Fruit fly (Drosophila melanogaster) whole organism, embryonic: ENCODE data around the gene CG9926.
A peak's percentile ranks its signal among the peaks of the same experiment; 100 is the strongest.

Experiments
- Adf1 ChIP-seq: fragments of 200-800 bp; sonication (Bioruptor generic); IDR thresholded peaks from 2 replicates; pipeline ENCODE4 v1.3.6; 2022; ENCODE audit warnings: missing biosample characterization, missing genetic modification characterization
- CG11085 ChIP-seq: fragments of 200-800 bp; sonication (Bioruptor generic); IDR thresholded peaks from 2 replicates; pipeline ENCODE4 v1.3.6; 2022; ENCODE audit warnings: missing biosample characterization, missing genetic modification characterization
- CG12744 ChIP-seq: fragments of 200-800 bp; sonication (Bioruptor generic); optimal IDR thresholded peaks from 2 replicates; lab custom pipeline; 2016; ENCODE audit warnings: missing biosample characterization, missing genetic modification characterization
- CG13123 ChIP-seq: fragments of 200-800 bp; sonication (Bioruptor generic); optimal IDR thresholded peaks from 2 replicates; lab custom pipeline; 2016; ENCODE audit warnings: missing biosample characterization, missing genetic modification characterization
- CG15601 ChIP-seq: fragments of 200-800 bp; sonication (Bioruptor generic); optimal IDR thresholded peaks from 3 replicates; lab custom pipeline; 2019; ENCODE audit warnings: missing biosample characterization, mild to moderate bottlenecking, missing genetic modification characterization, moderate library complexity
- CG18011 ChIP-seq: fragments of 200-800 bp; sonication (Bioruptor generic); optimal IDR thresholded peaks from 2 replicates; lab custom pipeline; 2017; ENCODE audit warnings: missing biosample characterization, missing genetic modification characterization, mild to moderate bottlenecking, moderate library complexity, missing genotype
- CG18262 ChIP-seq: fragments of 200-800 bp; optimal IDR thresholded peaks from 3 replicates; lab custom pipeline; 2019; ENCODE audit warnings: missing biosample characterization, mild to moderate bottlenecking, missing genetic modification characterization, moderate library complexity
- CG18599 ChIP-seq: fragments of 200-800 bp; sonication (Bioruptor generic); optimal IDR thresholded peaks from 3 replicates; lab custom pipeline; 2017; ENCODE audit warnings: missing biosample characterization, missing genetic modification characterization, mild to moderate bottlenecking, moderate library complexity, missing genetic modification reagents
- CG32772 ChIP-seq: fragments of 200-800 bp; sonication (Bioruptor generic); IDR thresholded peaks from 2 replicates; pipeline ENCODE4 v1.3.6; 2022; ENCODE audit warnings: missing biosample characterization, missing genetic modification characterization
- CG34224 ChIP-seq: fragments of 200-800 bp; sonication (Bioruptor generic); IDR thresholded peaks from 3 replicates; pipeline ENCODE4 v1.3.6; 2022; ENCODE audit warnings: missing biosample characterization, missing genetic modification characterization; ENCODE audit not compliant: partially characterized antibody
- CG3847 ChIP-seq: fragments of 200-800 bp; sonication (Bioruptor generic); IDR thresholded peaks from 2 replicates; pipeline ENCODE4 v1.3.6; 2022; ENCODE audit warnings: missing biosample characterization, missing genetic modification characterization
- CG4424 ChIP-seq: fragments of 200-800 bp; sonication (Bioruptor generic); optimal IDR thresholded peaks from 3 replicates; lab custom pipeline; 2016; ENCODE audit warnings: missing biosample characterization, missing genetic modification characterization
- CG7372 ChIP-seq: fragments of 200-800 bp; sonication (Bioruptor generic); IDR thresholded peaks from 2 replicates; pipeline ENCODE4 v1.3.6; 2022; ENCODE audit warnings: missing biosample characterization, missing genetic modification characterization
- CG7987 ChIP-seq: fragments of 200-800 bp; sonication (Bioruptor generic); optimal IDR thresholded peaks from 2 replicates; lab custom pipeline; 2018; ENCODE audit warnings: missing biosample characterization, mild to moderate bottlenecking, missing genetic modification characterization, moderate library complexity
- CG8388 ChIP-seq: fragments of 200-800 bp; sonication (Bioruptor generic); optimal IDR thresholded peaks from 2 replicates; lab custom pipeline; 2019; ENCODE audit warnings: missing biosample characterization, mild to moderate bottlenecking, missing genetic modification characterization, moderate library complexity
- CG9215 ChIP-seq: fragments of 200-800 bp; sonication (Bioruptor generic); IDR thresholded peaks from 2 replicates; pipeline ENCODE4 v1.3.6; 2022; ENCODE audit warnings: missing biosample characterization, missing genetic modification characterization
- CG9932 ChIP-seq: fragments of 200-800 bp; sonication (Bioruptor generic); IDR thresholded peaks from 2 replicates; pipeline ENCODE4 v1.3.6; 2022; ENCODE audit warnings: missing biosample characterization, missing genetic modification characterization
- Dad ChIP-seq: fragments of 200-800 bp; sonication (Bioruptor generic); optimal IDR thresholded peaks from 3 replicates; lab custom pipeline; 2016; ENCODE audit warnings: missing biosample characterization, missing genetic modification characterization
- Dbx ChIP-seq: fragments of 200-800 bp; sonication (Bioruptor generic); IDR thresholded peaks from 3 replicates; pipeline ENCODE4 v1.3.6; 2022; ENCODE audit warnings: missing biosample characterization, missing genetic modification characterization
- Deaf1 ChIP-seq: fragments of 200-800 bp; optimal IDR thresholded peaks from 3 replicates; lab custom pipeline; 2019; ENCODE audit warnings: missing biosample characterization, mild to moderate bottlenecking, missing genetic modification characterization, moderate library complexity
- Doc3 ChIP-seq: fragments of 200-800 bp; sonication (Bioruptor generic); IDR thresholded peaks from 3 replicates; pipeline ENCODE4 v1.3.6; 2022; ENCODE audit warnings: missing biosample characterization, missing genetic modification characterization; ENCODE audit not compliant: partially characterized antibody
- GATAe ChIP-seq: fragments of 200-800 bp; sonication (Bioruptor generic); conservative IDR thresholded peaks from 2 replicates; pipeline ENCODE4 v1.3.6; 2022; ENCODE audit warnings: missing biosample characterization, missing genetic modification characterization
- HmgD ChIP-seq: fragments of 200-800 bp; sonication (Bioruptor generic); optimal IDR thresholded peaks from 3 replicates; lab custom pipeline; 2016; ENCODE audit warnings: missing biosample characterization, missing genetic modification characterization
- Hmr ChIP-seq: fragments of 200-800 bp; sonication (Bioruptor generic); optimal IDR thresholded peaks from 3 replicates; lab custom pipeline; 2017; ENCODE audit warnings: mild to moderate bottlenecking, missing biosample characterization, missing genetic modification reagents, missing genetic modification characterization
- Med ChIP-seq: fragments of 200-800 bp; sonication (Bioruptor generic); peaks from one replicate; lab custom pipeline; 2016; ENCODE audit warnings: missing biosample characterization, missing genetic modification characterization, mild to moderate bottlenecking, inconsistent platforms, moderate library complexity
- NFAT ChIP-seq: fragments of 200-800 bp; sonication (Bioruptor generic); IDR thresholded peaks from 2 replicates; pipeline ENCODE4 v1.3.6; 2022; ENCODE audit warnings: missing biosample characterization, missing genetic modification characterization
- PHDP ChIP-seq: fragments of 200-800 bp; sonication (Bioruptor generic); optimal IDR thresholded peaks from 3 replicates; lab custom pipeline; 2018; ENCODE audit warnings: missing biosample characterization, mild to moderate bottlenecking, missing genetic modification characterization, moderate library complexity
- Poxn ChIP-seq: fragments of 200-800 bp; sonication (Bioruptor generic); IDR thresholded peaks from 2 replicates; pipeline ENCODE4 v1.3.6; 2022; ENCODE audit warnings: missing biosample characterization, missing genetic modification characterization
- Sry-β ChIP-seq: fragments of 200-800 bp; sonication (Bioruptor generic); optimal IDR thresholded peaks from 2 replicates; lab custom pipeline; 2018; ENCODE audit warnings: missing biosample characterization, mild to moderate bottlenecking, missing genetic modification characterization, moderate library complexity
- az2 ChIP-seq: fragments of 200-800 bp; sonication (Bioruptor generic); optimal IDR thresholded peaks from 3 replicates; lab custom pipeline; 2016; ENCODE audit warnings: missing biosample characterization, missing genetic modification characterization
- chif ChIP-seq, 2 experiments: fragments of 200-800 bp; sonication (Bioruptor generic); optimal IDR thresholded peaks; 3 replicates each; lab custom pipeline; 2016; ENCODE audit warnings: missing biosample characterization in 2 of 2, missing genetic modification characterization in 2 of 2
- da ChIP-seq: fragments of 200-800 bp; sonication (Bioruptor generic); optimal IDR thresholded peaks from 2 replicates; lab custom pipeline; 2016; ENCODE audit warnings: missing biosample characterization, missing genetic modification characterization
- dimm ChIP-seq: fragments of 200-800 bp; sonication (Bioruptor generic); IDR thresholded peaks from 2 replicates; pipeline ENCODE4 v1.3.6; 2022; ENCODE audit warnings: missing biosample characterization, missing genetic modification characterization
- gcm ChIP-seq: fragments of 200-800 bp; sonication (Bioruptor generic); optimal IDR thresholded peaks from 2 replicates; lab custom pipeline; 2019; ENCODE audit warnings: missing biosample characterization, mild to moderate bottlenecking, missing genetic modification characterization, moderate library complexity
- hth ChIP-seq: fragments of >200 bp; optimal IDR thresholded peaks from 2 replicates; lab custom pipeline; 2017; ENCODE audit warnings: inconsistent platforms
- knrl ChIP-seq: fragments of 200-800 bp; sonication (Bioruptor generic); IDR thresholded peaks from 3 replicates; pipeline ENCODE4 v1.3.6; 2022; ENCODE audit warnings: missing biosample characterization, missing genetic modification characterization; ENCODE audit not compliant: partially characterized antibody
- mld ChIP-seq: fragments of 200-800 bp; sonication (Bioruptor generic); IDR thresholded peaks from 3 replicates; pipeline ENCODE4 v1.3.6; 2022; ENCODE audit warnings: missing biosample characterization, missing genetic modification characterization; ENCODE audit not compliant: partially characterized antibody
- nom ChIP-seq: fragments of 200-800 bp; sonication (Bioruptor generic); optimal IDR thresholded peaks from 2 replicates; lab custom pipeline; 2017; ENCODE audit warnings: missing biosample characterization, missing genetic modification characterization, mild to moderate bottlenecking, moderate library complexity, missing genetic modification reagents
- pros ChIP-seq: fragments of 200-800 bp; sonication (Bioruptor generic); optimal IDR thresholded peaks from 3 replicates; lab custom pipeline; 2019; ENCODE audit warnings: missing biosample characterization, mild to moderate bottlenecking, missing genetic modification characterization, moderate library complexity
- salm ChIP-seq: fragments of 200-800 bp; sonication (Bioruptor generic); optimal IDR thresholded peaks from 2 replicates; lab custom pipeline; 2018; ENCODE audit warnings: missing biosample characterization, mild to moderate bottlenecking, missing genetic modification characterization
- sc ChIP-seq, 3 experiments: fragments of >200 bp in 2 of 3; fragments of 200-800 bp in 1 of 3; sonication (Bioruptor generic) in 1 of 3; optimal IDR thresholded peaks; 2 replicates in 2 of 3; 3 replicates in 1 of 3; lab custom pipeline; 2017; ENCODE audit warnings: mild to moderate bottlenecking in 1 of 3, missing biosample characterization in 1 of 3, missing genetic modification characterization in 1 of 3, missing genetic modification reagents in 1 of 3
- slbo ChIP-seq: fragments of 200-800 bp; sonication (Bioruptor generic); IDR thresholded peaks from 2 replicates; pipeline ENCODE4 v1.3.6; 2022; ENCODE audit warnings: missing biosample characterization, missing genetic modification characterization
- sob ChIP-seq: fragments of 200-800 bp; sonication (Bioruptor generic); IDR thresholded peaks from 2 replicates; pipeline ENCODE4 v1.3.6; 2022; ENCODE audit warnings: missing biosample characterization, missing genetic modification characterization
- sr ChIP-seq: fragments of 200-800 bp; sonication (Bioruptor generic); IDR thresholded peaks from 3 replicates; pipeline ENCODE4 v1.3.6; 2022; ENCODE audit warnings: missing biosample characterization, missing genetic modification characterization
- tio ChIP-seq: fragments of 200-800 bp; sonication (Bioruptor generic); optimal IDR thresholded peaks from 2 replicates; lab custom pipeline; 2017; ENCODE audit warnings: missing biosample characterization, missing genetic modification characterization, inconsistent platforms
- tll ChIP-seq, 2 experiments: fragments of 200-800 bp in 1 of 2; fragments of >200 bp in 1 of 2; sonication (Bioruptor generic) in 1 of 2; optimal IDR thresholded peaks; 2 replicates each; lab custom pipeline; 2017 to 2019; ENCODE audit warnings: missing biosample characterization in 2 of 2, missing genetic modification characterization in 2 of 2, mild to moderate bottlenecking in 1 of 2, moderate library complexity in 1 of 2
- tx ChIP-seq: fragments of 200-800 bp; sonication (Bioruptor generic); optimal IDR thresholded peaks from 2 replicates; lab custom pipeline; 2016; ENCODE audit warnings: missing biosample characterization, missing genetic modification characterization
- vvl ChIP-seq: fragments of 200-800 bp; sonication (Bioruptor generic); IDR thresholded peaks from 2 replicates; pipeline ENCODE4 v1.3.6; 2022; ENCODE audit warnings: missing biosample characterization, missing genetic modification characterization
- wdn ChIP-seq: fragments of 200-800 bp; sonication (Bioruptor generic); IDR thresholded peaks from 2 replicates; pipeline ENCODE4 v1.3.6; 2022; ENCODE audit warnings: missing biosample characterization, missing genetic modification characterization
- zen2 ChIP-seq: fragments of 200-800 bp; sonication (Bioruptor generic); IDR thresholded peaks from 3 replicates; pipeline ENCODE4 v1.3.6; 2022; ENCODE audit warnings: missing biosample characterization, missing genetic modification characterization; ENCODE audit not compliant: partially characterized antibody

The CG9926 gene

dm6 chr3R:13901543-13901945 is 49.4 kb downstream of the CG9926 start, which contains the start of gene ems (continued):
- TF ChIP-seq PHDP (tag; lab: Kevin White, UChicago) (no peak), salm (no peak), Sry-β (GFP tag; lab: Kevin White, UChicago) (no peak), CG8388 (no peak), Deaf1 (tag; lab: Kevin White, UChicago) (peak; percentile 56), dimm (no peak), CG12744 (GFP tag; lab: Kevin White, UChicago) (no peak), CG32772 (GFP tag; lab: Robert Waterston, UW) (no peak), CG7372 (GFP tag; lab: Robert Waterston, UW) (no peak), CG13123 (no peak), Dbx (GFP tag; lab: Robert Waterston, UW) (no peak), Doc3 (GFP tag; lab: Robert Waterston, UW) (peak; percentile 26; the same call in 1 of the 3 replicates), tio (GFP tag; lab: Kevin White, UChicago) (no peak), NFAT (GFP tag; lab: Robert Waterston, UW) (no peak), CG18011 (no peak), Med (GFP tag; lab: Kevin White, UChicago) (peak; percentile 63), tll (GFP tag; optimal IDR thresholded peaks at IDR 0.05; lab: Kevin White, UChicago) (peak in 1 of 2 experiments; percentile 68), hth (no peak), chif (GFP tag; optimal IDR thresholded peaks at IDR 0.05; lab: Kevin White, UChicago) (peak in 1 of 2 experiments; percentile 31), Dad (GFP tag; lab: Kevin White, UChicago) (no peak), zen2 (peak; percentile 17; the same call in 1 of the 3 replicates), vvl (GFP tag; lab: Robert Waterston, UW) (peak; percentile 61), az2 (GFP tag; lab: Kevin White, UChicago) (no peak), sr (GFP tag; lab: Robert Waterston, UW) (peak; percentile 33; the same call in 1 of the 3 replicates), CG3847 (GFP tag; lab: Robert Waterston, UW) (no peak), GATAe (GFP tag; lab: Robert Waterston, UW) (peak; percentile 75), nom (peak; percentile 57), HmgD (GFP tag; lab: Kevin White, UChicago) (no peak), gcm (GFP tag; lab: Kevin White, UChicago) (peak; percentile 34), Adf1 (peak; percentile 60; the same call in 1 of the 2 replicates), CG7987 (no peak), CG34224 (GFP tag; lab: Robert Waterston, UW) (peak; percentile 41; the same call in 1 of the 3 replicates), CG9932 (GFP tag; lab: Robert Waterston, UW) (0 out of 2 replicates have a peak, but pooled peaks have one; percentile 10), knrl (0 out of 3 replicates have a peak, but pooled peaks have one; percentile 23), pros (GFP tag; lab: Kevin White, UChicago) (peak; percentile 27), CG18599 (GFP tag; lab: Kevin White, UChicago) (no peak), da (no peak), Poxn (GFP tag; lab: Robert Waterston, UW) (no peak), CG4424 (no peak), CG11085 (GFP tag; lab: Robert Waterston, UW) (no peak), wdn (GFP tag; lab: Robert Waterston, UW) (no peak), slbo (GFP tag; lab: Robert Waterston, UW) (no peak), mld (GFP tag; lab: Robert Waterston, UW) (no peak), CG15601 (no peak), sob (GFP tag; lab: Robert Waterston, UW) (no peak; the same call in 1 of the 2 replicates), tx (no peak), CG18262 (tag; lab: Kevin White, UChicago) (no peak), sc (optimal IDR thresholded peaks at IDR 0.05; lab: Kevin White, UChicago) (no peak), sc (GFP tag; optimal IDR thresholded peaks at IDR 0.05; lab: Kevin White, UChicago) (no peak), CG9215 (GFP tag; lab: Robert Waterston, UW) (no peak), Hmr (GFP tag; lab: Kevin White, UChicago) (no peak)
